Worm (Caenorhabditis elegans) whole organism, L3 larva: Measurements from ENCODE around the gene col-176.

Experiments used
- aly-2 ChIP-seq: fragments of 150-350 bp; optimal IDR thresholded peaks from 2 replicates; lab custom pipeline; 2014; ENCODE audit warnings: missing biosample characterization, missing genetic modification characterization
- egl-5 ChIP-seq: fragments of 150-350 bp; optimal IDR thresholded peaks from 2 replicates; lab custom pipeline; 2017; ENCODE audit warnings: missing biosample characterization, missing genetic modification reagents, missing genetic modification characterization, inconsistent platforms
- pha-4 ChIP-seq: fragments of 150-350 bp; optimal IDR thresholded peaks from 2 replicates; lab custom pipeline; 2014; ENCODE audit warnings: missing biosample characterization, missing genetic modification reagents, missing genetic modification characterization
- zag-1 ChIP-seq: fragments of 150-350 bp; optimal IDR thresholded peaks from 2 replicates; lab custom pipeline; 2014; ENCODE audit warnings: missing biosample characterization, missing genetic modification characterization

DNA sequence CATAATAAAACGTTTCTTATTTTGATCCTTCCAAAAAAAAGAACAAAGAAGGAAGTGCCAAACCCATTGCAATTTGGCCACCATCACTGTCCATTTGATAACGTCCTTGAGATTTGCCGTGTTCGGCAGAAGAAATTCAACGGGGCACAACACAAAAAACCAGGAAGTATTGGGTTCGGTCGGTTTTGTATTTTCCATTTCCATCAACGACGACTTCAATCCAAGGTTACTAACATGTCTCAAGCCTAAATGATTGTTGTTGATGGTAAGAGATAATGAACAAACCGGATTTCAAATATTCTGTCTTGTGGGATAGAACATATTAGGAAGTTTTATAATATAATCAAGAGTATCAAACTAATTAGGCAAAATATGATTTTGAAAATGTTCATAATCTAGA, 1.1 kb upstream of the col-176 start:
- TF ChIP-seq egl-5 (tag; lab: Kevin White, UChicago) (no peak), aly-2 (tag; lab: Kevin White, UChicago) (no peak), zag-1 (tag; lab: Kevin White, UChicago) (no peak), pha-4 (tag; lab: Kevin White, UChicago) (no peak)
